Worm (Caenorhabditis elegans) whole organism, young adult: ENCODE measurements around the gene sra-11.

Experiments
- B0035.1 ChIP-seq: sonication (generic microtip); optimal IDR thresholded peaks from 2 replicates; lab custom pipeline; 2016; ENCODE audit warnings: missing genetic modification characterization, mild to moderate bottlenecking, missing compliant biosample characterization, missing genotype, missing genetic modification reagents
- C17E4.6 ChIP-seq: fragments of 200-800 bp; sonication (Bioruptor generic); IDR thresholded peaks from 2 replicates; pipeline ENCODE4 v1.3.6; 2022; ENCODE audit warnings: missing genetic modification reagents, missing genetic modification characterization, missing compliant biosample characterization
- D2030.7 ChIP-seq: fragments of 200-800 bp; sonication (Bioruptor generic); IDR thresholded peaks from 2 replicates; pipeline ENCODE4 v1.3.6; 2022; ENCODE audit warnings: missing genetic modification reagents, missing genetic modification characterization, missing compliant biosample characterization
- F23B12.7 ChIP-seq: sonication (generic microtip); optimal IDR thresholded peaks from 2 replicates; lab custom pipeline; 2017; ENCODE audit warnings: missing genetic modification characterization, mild to moderate bottlenecking, missing compliant biosample characterization, antibody characterized with exemption, moderate library complexity; ENCODE audit not compliant: insufficient read depth
- F33H1.4 ChIP-seq: fragments of 200-800 bp; sonication (Bioruptor generic); IDR thresholded peaks from 2 replicates; pipeline ENCODE4 v1.3.6; 2022; ENCODE audit warnings: missing genetic modification reagents, missing genetic modification characterization, missing compliant biosample characterization
- F37B4.10 ChIP-seq: fragments of 200-800 bp; sonication (Bioruptor generic); IDR thresholded peaks from 2 replicates; pipeline ENCODE4 v1.3.6; 2022; ENCODE audit warnings: missing genetic modification characterization, missing compliant biosample characterization
- F49E8.2 ChIP-seq: sonication (generic microtip); optimal IDR thresholded peaks from 3 replicates; lab custom pipeline; 2017; ENCODE audit warnings: missing genetic modification characterization, mild to moderate bottlenecking, missing compliant biosample characterization, antibody characterized with exemption, moderate library complexity; ENCODE audit not compliant: insufficient read depth
- K11D2.4 ChIP-seq: fragments of 200-800 bp; sonication (Bioruptor generic); IDR thresholded peaks from 2 replicates; pipeline ENCODE4 v1.3.6; 2022; ENCODE audit warnings: missing genetic modification reagents, missing genetic modification characterization, missing compliant biosample characterization
- Y53F4B.3 ChIP-seq: fragments of 200-800 bp; sonication (Bioruptor generic); IDR thresholded peaks from 2 replicates; pipeline ENCODE4 v1.3.6; 2022; ENCODE audit warnings: missing genetic modification reagents, missing genetic modification characterization, missing compliant biosample characterization
- Y53G8AR.9 ChIP-seq: fragments of 200-800 bp; sonication (Bioruptor generic); conservative IDR thresholded peaks from 2 replicates; pipeline ENCODE4 v1.3.6; 2022; ENCODE audit warnings: missing genetic modification reagents, missing genetic modification characterization, missing compliant biosample characterization
- Y67H2A.10 ChIP-seq: fragments of 200-800 bp; sonication (Bioruptor generic); conservative IDR thresholded peaks from 2 replicates; pipeline ENCODE4 v1.3.6; 2022; ENCODE audit warnings: missing genetic modification reagents, missing genetic modification characterization, missing compliant biosample characterization
- athp-1 ChIP-seq: sonication (generic microtip); optimal IDR thresholded peaks from 2 replicates; lab custom pipeline; 2017; ENCODE audit warnings: mild to moderate bottlenecking, missing genetic modification characterization, missing compliant biosample characterization
- ccch-3 ChIP-seq: fragments of 200-800 bp; sonication (Bioruptor generic); optimal IDR thresholded peaks from 2 replicates; lab custom pipeline; 2018; ENCODE audit warnings: mild to moderate bottlenecking, missing genetic modification characterization, missing compliant biosample characterization
- ceh-100 ChIP-seq: fragments of 200-800 bp; sonication (Bioruptor generic); IDR thresholded peaks from 2 replicates; pipeline ENCODE4 v1.3.6; 2022; ENCODE audit warnings: missing genetic modification reagents, missing genetic modification characterization, missing compliant biosample characterization
- ceh-27 ChIP-seq: fragments of 200-800 bp; sonication (Bioruptor generic); optimal IDR thresholded peaks from 2 replicates; lab custom pipeline; 2018; ENCODE audit warnings: mild to moderate bottlenecking, missing genetic modification characterization, moderate library complexity, missing compliant biosample characterization
- ceh-40 ChIP-seq: fragments of 200-800 bp; sonication (Bioruptor generic); IDR thresholded peaks from 2 replicates; pipeline ENCODE4 v1.3.6; 2022; ENCODE audit warnings: missing genetic modification characterization, missing compliant biosample characterization
- ceh-91 ChIP-seq: fragments of 200-800 bp; sonication (Bioruptor generic); IDR thresholded peaks from 2 replicates; pipeline ENCODE4 v1.3.6; 2022; ENCODE audit warnings: missing genetic modification reagents, missing genetic modification characterization, missing compliant biosample characterization
- chd-7 ChIP-seq: sonication (generic microtip); optimal IDR thresholded peaks from 2 replicates; lab custom pipeline; 2016; ENCODE audit warnings: mild to moderate bottlenecking, missing genetic modification characterization, moderate library complexity, missing compliant biosample characterization
- efl-1 ChIP-seq: fragments of 150-350 bp; optimal IDR thresholded peaks from 2 replicates; lab custom pipeline; 2014; ENCODE audit warnings: missing biosample characterization, missing genetic modification reagents, missing genetic modification characterization
- fkh-3 ChIP-seq: sonication (generic microtip); optimal IDR thresholded peaks from 2 replicates; lab custom pipeline; 2016; ENCODE audit warnings: mild to moderate bottlenecking, missing genetic modification characterization, missing compliant biosample characterization
- gei-17 ChIP-seq: fragments of 200-800 bp; sonication (Bioruptor generic); optimal IDR thresholded peaks from 2 replicates; lab custom pipeline; 2018; ENCODE audit warnings: mild to moderate bottlenecking, missing genetic modification characterization, missing compliant biosample characterization
- hlh-12 ChIP-seq: sonication (generic microtip); optimal IDR thresholded peaks from 2 replicates; lab custom pipeline; 2016; ENCODE audit warnings: missing genetic modification characterization, missing compliant biosample characterization
- hmg-1.2 ChIP-seq: fragments of 200-800 bp; sonication (Bioruptor generic); IDR thresholded peaks from 2 replicates; pipeline ENCODE4 v1.3.6; 2022; ENCODE audit warnings: missing genetic modification reagents, missing genetic modification characterization, missing compliant biosample characterization
- hmg-20 ChIP-seq: fragments of 200-800 bp; sonication (Bioruptor generic); IDR thresholded peaks from 2 replicates; pipeline ENCODE4 v1.3.6; 2022; ENCODE audit warnings: missing genetic modification reagents, missing genetic modification characterization, missing compliant biosample characterization
- let-607 ChIP-seq, 2 experiments: fragments of 200-800 bp in 1 of 2; sonication (Bioruptor generic) in 1 of 2; sonication (generic microtip) in 1 of 2; optimal IDR thresholded peaks; 2 replicates each; lab custom pipeline; 2016 to 2018; ENCODE audit warnings: mild to moderate bottlenecking in 2 of 2, missing compliant biosample characterization in 2 of 2, missing genetic modification characterization in 2 of 2, moderate library complexity in 2 of 2, missing genotype in 1 of 2
- lin-26 ChIP-seq: fragments of 200-800 bp; sonication (Bioruptor generic); IDR thresholded peaks from 2 replicates; pipeline ENCODE4 v1.3.6; 2022; ENCODE audit warnings: missing genetic modification reagents, missing genetic modification characterization, missing compliant biosample characterization
- lin-40 ChIP-seq: sonication (generic microtip); optimal IDR thresholded peaks from 2 replicates; lab custom pipeline; 2016; ENCODE audit warnings: missing genetic modification characterization, mild to moderate bottlenecking, missing compliant biosample characterization, missing genotype, missing genetic modification reagents
- lsl-1 ChIP-seq: fragments of 200-800 bp; sonication (Bioruptor generic); optimal IDR thresholded peaks from 2 replicates; lab custom pipeline; 2018; ENCODE audit warnings: mild to moderate bottlenecking, missing genetic modification characterization, moderate library complexity, missing compliant biosample characterization
- madf-6 ChIP-seq: fragments of 200-800 bp; sonication (Bioruptor generic); IDR thresholded peaks from 2 replicates; pipeline ENCODE4 v1.3.6; 2022; ENCODE audit warnings: missing genetic modification reagents, missing genetic modification characterization, missing compliant biosample characterization
- mel-28 ChIP-seq: sonication (generic microtip); optimal IDR thresholded peaks from 2 replicates; lab custom pipeline; 2016; ENCODE audit warnings: borderline replicate concordance, mild to moderate bottlenecking, missing genetic modification characterization, missing compliant biosample characterization
- mes-4 ChIP-seq: sonication (generic microtip); optimal IDR thresholded peaks from 2 replicates; lab custom pipeline; 2016; ENCODE audit warnings: missing genotype, missing genetic modification characterization, missing compliant biosample characterization
- nfya-1 ChIP-seq: sonication (generic microtip); optimal IDR thresholded peaks from 2 replicates; lab custom pipeline; 2017; ENCODE audit warnings: antibody characterized with exemption, missing compliant biosample characterization, missing genetic modification characterization, borderline replicate concordance; ENCODE audit not compliant: insufficient read depth
- nfyb-1 ChIP-seq: fragments of 200-800 bp; sonication (Bioruptor generic); IDR thresholded peaks from 2 replicates; pipeline ENCODE4 v1.3.6; 2022; ENCODE audit warnings: missing genetic modification reagents, missing genetic modification characterization, missing compliant biosample characterization
- nhr-90 ChIP-seq: sonication (generic microtip); optimal IDR thresholded peaks from 2 replicates; lab custom pipeline; 2016; ENCODE audit warnings: missing genotype, mild to moderate bottlenecking, missing genetic modification characterization, missing compliant biosample characterization
- rec-8 ChIP-seq, 2 experiments: sonication (generic microtip); optimal IDR thresholded peaks; 2 replicates each; lab custom pipeline; 2016; ENCODE audit warnings: mild to moderate bottlenecking in 2 of 2, missing genetic modification characterization in 2 of 2, missing genetic modification reagents in 2 of 2, missing genotype in 2 of 2, missing biosample characterization in 1 of 2, missing compliant biosample characterization in 1 of 2, moderate library complexity in 1 of 2
- snpc-1.3 ChIP-seq: sonication (generic microtip); optimal IDR thresholded peaks from 2 replicates; lab custom pipeline; 2017; ENCODE audit warnings: missing genetic modification characterization, mild to moderate bottlenecking, missing compliant biosample characterization, antibody characterized with exemption, moderate library complexity, missing genotype, missing genetic modification reagents; ENCODE audit not compliant: insufficient read depth
- somi-1 ChIP-seq: fragments of 200-800 bp; sonication (Bioruptor generic); optimal IDR thresholded peaks from 2 replicates; lab custom pipeline; 2018; ENCODE audit warnings: mild to moderate bottlenecking, missing genetic modification characterization, missing compliant biosample characterization
- sptf-2 ChIP-seq: fragments of 200-800 bp; sonication (Bioruptor generic); optimal IDR thresholded peaks from 2 replicates; lab custom pipeline; 2018; ENCODE audit warnings: mild to moderate bottlenecking, missing genetic modification characterization, missing compliant biosample characterization
- tbp1 ChIP-seq: fragments of 200-800 bp; sonication (Bioruptor generic); optimal IDR thresholded peaks from 2 replicates; lab custom pipeline; 2018; ENCODE audit warnings: mild to moderate bottlenecking, missing genetic modification characterization, missing compliant biosample characterization
- tlf-1 ChIP-seq: fragments of 200-800 bp; sonication (Bioruptor generic); optimal IDR thresholded peaks from 2 replicates; lab custom pipeline; 2018; ENCODE audit warnings: mild to moderate bottlenecking, missing genetic modification characterization, missing compliant biosample characterization
- xnd-1 ChIP-seq: sonication (generic microtip); optimal IDR thresholded peaks from 2 replicates; lab custom pipeline; 2016; ENCODE audit warnings: missing genotype, missing genetic modification reagents, missing genetic modification characterization, missing compliant biosample characterization
- ztf-25 ChIP-seq: fragments of 200-800 bp; sonication (Bioruptor generic); IDR thresholded peaks from 2 replicates; pipeline ENCODE4 v1.3.6; 2022; ENCODE audit warnings: missing genetic modification reagents, missing genetic modification characterization, missing compliant biosample characterization

The sra-11 gene

ce11 chrII:10867219-10867618, 42.9 kb downstream of the sra-11 start (continued):
- TF ChIP-seq fkh-3 (no peak), F33H1.4 (GFP tag; lab: Robert Waterston, UW) (peak; percentile 10; the same call in 1 of the 2 replicates), ceh-40 (GFP tag; lab: Robert Waterston, UW) (no peak)
- TF ChIP-seq, all 124 proteins: peak for 6

ce11 chrII:10862749-10863656, 47.1 kb downstream of the sra-11 start:
- TF ChIP-seq lin-26 (GFP tag; lab: Robert Waterston, UW) (no peak), hlh-12 (no peak), Y53G8AR.9 (no peak), snpc-1.3 (tag; lab: Kevin White, UChicago) (no peak), ceh-100 (GFP tag; lab: Robert Waterston, UW) (no peak), gei-17 (GFP tag; lab: Kevin White, UChicago) (no peak), ceh-40 (GFP tag; lab: Robert Waterston, UW) (no peak), D2030.7 (GFP tag; lab: Robert Waterston, UW) (peak; percentile 40; the same call in 1 of the 2 replicates), hmg-1.2 (GFP tag; lab: Robert Waterston, UW) (peak; percentile 4; the same call in 1 of the 2 replicates), C17E4.6 (no peak), rec-8 (tag; optimal IDR thresholded peaks at IDR 0.05; lab: Kevin White, UChicago) (no peak), mel-28 (tag; lab: Kevin White, UChicago) (no peak), Y53F4B.3 (no peak), sptf-2 (no peak), efl-1 (GFP tag; lab: Kevin White, UChicago) (peak; percentile 46), F23B12.7 (no peak), F49E8.2 (tag; lab: Kevin White, UChicago) (no peak), ccch-3 (no peak), nfya-1 (tag; lab: Kevin White, UChicago) (no peak), nfyb-1 (GFP tag; lab: Robert Waterston, UW) (no peak), ztf-25 (GFP tag; lab: Robert Waterston, UW) (no peak), mes-4 (tag; lab: Kevin White, UChicago) (no peak), tbp1 (GFP tag; lab: Kevin White, UChicago) (no peak), tlf-1 (GFP tag; lab: Kevin White, UChicago) (no peak), ceh-91 (GFP tag; lab: Robert Waterston, UW) (0 out of 2 replicates have a peak, but pooled peaks have one; percentile 40), somi-1 (GFP tag; lab: Kevin White, UChicago) (no peak), B0035.1 (tag; lab: Kevin White, UChicago) (no peak), xnd-1 (peak; percentile 77), K11D2.4 (GFP tag; lab: Robert Waterston, UW) (no peak), hmg-20 (no peak), lin-40 (tag; lab: Kevin White, UChicago) (peak; percentile 4), chd-7 (tag; lab: Kevin White, UChicago) (no peak), F37B4.10 (GFP tag; lab: Robert Waterston, UW) (no peak), Y67H2A.10 (GFP tag; lab: Robert Waterston, UW) (no peak), fkh-3 (no peak), lsl-1 (peak; percentile 87), F33H1.4 (GFP tag; lab: Robert Waterston, UW) (peak; percentile 87), athp-1 (no peak), nhr-90 (tag; lab: Kevin White, UChicago) (no peak), let-607 (tag; optimal IDR thresholded peaks at IDR 0.05; lab: Kevin White, UChicago) (no peak), madf-6 (GFP tag; lab: Robert Waterston, UW) (peak; percentile 84), ceh-27 (GFP tag; lab: Kevin White, UChicago) (no peak)
